Worm (Caenorhabditis elegans) whole organism, L4/young adult: ENCODE measurements around the gene C03A3.3.

ENCODE experiments used
- W03F9.2 ChIP-seq: fragments of 150-350 bp; optimal IDR thresholded peaks from 2 replicates; lab custom pipeline; 2014; ENCODE audit warnings: missing biosample characterization, missing genetic modification characterization
- dao-5 ChIP-seq: sonication (generic microtip); optimal IDR thresholded peaks from 2 replicates; lab custom pipeline; 2016; ENCODE audit warnings: missing genotype, missing genetic modification characterization, moderate library complexity, missing compliant biosample characterization
- him-1 ChIP-seq: sonication (generic microtip); optimal IDR thresholded peaks from 2 replicates; lab custom pipeline; 2016; ENCODE audit warnings: missing genotype, missing genetic modification reagents, missing genetic modification characterization, missing compliant biosample characterization

C03A3.3 gene

ce11 chrX:11241479-11241878 lies 27.4 kb downstream of the C03A3.3 start:
- TF ChIP-seq W03F9.2 (tag; lab: Kevin White, UChicago), result no peak
- TF ChIP-seq him-1 (tag; lab: Kevin White, UChicago), result no peak
- TF ChIP-seq dao-5 (tag; lab: Kevin White, UChicago), result no peak

ce11 chrX:11240585-11241115 lies 28.2 kb downstream of the C03A3.3 start, which contains the start of gene C34F6.10:
Gene C34F6.10, minus strand, starts transcription at chrX:11240635.
- TF ChIP-seq him-1 (tag; lab: Kevin White, UChicago) (no peak), W03F9.2 (tag; lab: Kevin White, UChicago) (no peak), dao-5 (tag; lab: Kevin White, UChicago) (no peak)

- TF ChIP-seq W03F9.2 (tag; lab: Kevin White, UChicago), result no peak
- no peak for TF ChIP-seq him-1 (tag; lab: Kevin White, UChicago)
- TF ChIP-seq dao-5 (tag; lab: Kevin White, UChicago), result no peak
Measured at ce11 chrX:11226595-11226994, 42.3 kb downstream of the C03A3.3 start, which contains the start of gene C34F6.12. Gene C34F6.12, minus strand, starts transcription at chrX:11226695.

- no peak for TF ChIP-seq W03F9.2 (tag; lab: Kevin White, UChicago)
- TF ChIP-seq dao-5 (tag; lab: Kevin White, UChicago), result no peak
Measured at ce11 chrX:11222597-11223218, 46.2 kb downstream of the C03A3.3 start, which contains the start of gene C34F6.9. Gene C34F6.9, minus strand, starts transcription at chrX:11222647.
